Worm (Caenorhabditis elegans) whole organism, L4 larva: ENCODE results near the gene chil-24.

Source experiments
- D1046.2 ChIP-seq: fragments of 200-800 bp; sonication (Bioruptor generic); IDR thresholded peaks from 2 replicates; pipeline ENCODE4 v1.3.6; 2022; ENCODE audit warnings: missing genetic modification characterization, missing compliant biosample characterization
- F10B5.3 ChIP-seq: sonication (generic microtip); optimal IDR thresholded peaks from 2 replicates; lab custom pipeline; 2016; ENCODE audit warnings: mild to moderate bottlenecking, missing genetic modification characterization, missing compliant biosample characterization
- Y105C5A.15 ChIP-seq: fragments of 200-800 bp; sonication (Bioruptor generic); IDR thresholded peaks from 2 replicates; pipeline ENCODE4 v1.3.6; 2022; ENCODE audit warnings: missing genetic modification characterization, missing compliant biosample characterization
- ZK337.2 ChIP-seq: fragments of 200-800 bp; sonication (Bioruptor generic); IDR thresholded peaks from 2 replicates; pipeline ENCODE4 v1.3.6; 2022; ENCODE audit warnings: missing genetic modification reagents, missing genetic modification characterization, missing compliant biosample characterization
- ZK546.5 ChIP-seq, 2 experiments: sonication (generic microtip); optimal IDR thresholded peaks; 2 replicates each; lab custom pipeline; 2017; ENCODE audit warnings: missing biosample characterization in 2 of 2, missing genetic modification characterization in 2 of 2
- aly-2 ChIP-seq: sonication (generic microtip); optimal IDR thresholded peaks from 2 replicates; lab custom pipeline; 2018; ENCODE audit warnings: missing biosample characterization, missing genetic modification characterization
- daf-16 ChIP-seq, 3 experiments: sonication (generic microtip); optimal IDR thresholded peaks; 2 replicates each; lab custom pipeline; 2016 to 2017; ENCODE audit warnings: missing genetic modification characterization in 3 of 3, missing genetic modification reagents in 3 of 3, mild to moderate bottlenecking in 2 of 3, missing compliant biosample characterization in 2 of 3, missing biosample characterization in 1 of 3, moderate library complexity in 1 of 3
- dmd-8 ChIP-seq: fragments of 200-800 bp; sonication (Bioruptor generic); IDR thresholded peaks from 2 replicates; pipeline ENCODE4 v1.3.6; 2022; ENCODE audit warnings: missing genetic modification characterization, missing compliant biosample characterization
- dpl-1 ChIP-seq: fragments of 150-350 bp; optimal IDR thresholded peaks from 2 replicates; lab custom pipeline; 2014; ENCODE audit warnings: missing biosample characterization, missing genetic modification reagents, missing genetic modification characterization
- dve-1 ChIP-seq: sonication (generic microtip); optimal IDR thresholded peaks from 2 replicates; lab custom pipeline; 2017; ENCODE audit warnings: antibody characterized with exemption, mild to moderate bottlenecking, missing genetic modification characterization, missing compliant biosample characterization; ENCODE audit not compliant: insufficient read depth
- egl-27 ChIP-seq: sonication (generic microtip); optimal IDR thresholded peaks from 3 replicates; lab custom pipeline; 2017; ENCODE audit warnings: missing biosample characterization, missing genetic modification reagents, missing genetic modification characterization
- fos-1 ChIP-seq: fragments of 150-350 bp; optimal IDR thresholded peaks from 2 replicates; lab custom pipeline; 2014; ENCODE audit warnings: missing biosample characterization, missing genetic modification characterization
- gei-8 ChIP-seq: fragments of 200-800 bp; sonication (Bioruptor generic); optimal IDR thresholded peaks from 2 replicates; lab custom pipeline; 2018; ENCODE audit warnings: mild to moderate bottlenecking, missing genetic modification characterization, missing compliant biosample characterization
- hlh-30 ChIP-seq: sonication (generic microtip); optimal IDR thresholded peaks from 2 replicates; lab custom pipeline; 2017; ENCODE audit warnings: antibody characterized with exemption, mild to moderate bottlenecking, missing genetic modification characterization, missing compliant biosample characterization; ENCODE audit not compliant: insufficient read depth
- hmg-1.1 ChIP-seq: fragments of 200-800 bp; sonication (Bioruptor generic); IDR thresholded peaks from 2 replicates; pipeline ENCODE4 v1.3.6; 2022; ENCODE audit warnings: missing genetic modification reagents, missing genetic modification characterization, missing compliant biosample characterization
- lin-1 ChIP-seq: fragments of 200-800 bp; sonication (Bioruptor generic); IDR thresholded peaks from 2 replicates; pipeline ENCODE4 v1.3.6; 2022; ENCODE audit warnings: missing genetic modification reagents, missing genetic modification characterization, missing compliant biosample characterization
- lin-15B ChIP-seq: fragments of 150-350 bp; sonication (generic microtip); optimal IDR thresholded peaks from 3 replicates; lab custom pipeline; 2014; ENCODE audit warnings: missing biosample characterization, missing genetic modification characterization
- lin-38 ChIP-seq: fragments of 200-800 bp; sonication (Bioruptor generic); IDR thresholded peaks from 2 replicates; pipeline ENCODE4 v1.3.6; 2022; ENCODE audit warnings: missing genetic modification reagents, missing genetic modification characterization, missing compliant biosample characterization
- lir-3 ChIP-seq: sonication (generic microtip); optimal IDR thresholded peaks from 2 replicates; lab custom pipeline; 2016; ENCODE audit warnings: mild to moderate bottlenecking, missing genetic modification characterization, missing compliant biosample characterization
- madf-5 ChIP-seq, 2 experiments: fragments of 200-800 bp; sonication (Bioruptor generic); IDR thresholded peaks; 2 replicates each; pipeline ENCODE4 v1.3.6; 2022; ENCODE audit warnings: missing compliant biosample characterization in 2 of 2, missing genetic modification characterization in 2 of 2
- madf-9 ChIP-seq: fragments of 200-800 bp; sonication (Bioruptor generic); conservative IDR thresholded peaks from 2 replicates; pipeline ENCODE4 v1.3.6; 2022; ENCODE audit warnings: missing genetic modification reagents, missing genetic modification characterization, missing compliant biosample characterization
- mes-2 ChIP-seq: sonication (generic microtip); optimal IDR thresholded peaks from 2 replicates; lab custom pipeline; 2016; ENCODE audit warnings: missing genotype, mild to moderate bottlenecking, missing genetic modification characterization, missing compliant biosample characterization; ENCODE audit not compliant: poor library complexity, severe bottlenecking
- mxl-2 ChIP-seq: fragments of 200-800 bp; sonication (Bioruptor generic); conservative IDR thresholded peaks from 2 replicates; pipeline ENCODE4 v1.3.6; 2022; ENCODE audit warnings: missing genetic modification reagents, missing genetic modification characterization, missing compliant biosample characterization
- nhr-10 ChIP-seq: fragments of 150-350 bp; optimal IDR thresholded peaks from 2 replicates; lab custom pipeline; 2014; ENCODE audit warnings: missing biosample characterization, missing genetic modification characterization
- nhr-102 ChIP-seq: sonication (generic microtip); optimal IDR thresholded peaks from 2 replicates; lab custom pipeline; 2016; ENCODE audit warnings: mild to moderate bottlenecking, missing genetic modification characterization, moderate library complexity, missing compliant biosample characterization
- nhr-77 ChIP-seq: fragments of 150-350 bp; optimal IDR thresholded peaks from 2 replicates; lab custom pipeline; 2014; ENCODE audit warnings: missing biosample characterization, missing genetic modification characterization
- pha-4 ChIP-seq, 2 experiments: fragments of 150-350 bp in 1 of 2; fragments of 200-800 bp in 1 of 2; sonication (Bioruptor generic) in 1 of 2; IDR thresholded peaks in 1 of 2; optimal IDR thresholded peaks in 1 of 2; 2 replicates each; pipeline versions ENCODE4 v1.3.6 to Lab custom; 2014 to 2022; ENCODE audit warnings: missing genetic modification characterization in 2 of 2, missing genetic modification reagents in 2 of 2, missing biosample characterization in 1 of 2, missing compliant biosample characterization in 1 of 2
- pqm-1 ChIP-seq: sonication (generic microtip); optimal IDR thresholded peaks from 2 replicates; lab custom pipeline; 2017; ENCODE audit warnings: missing biosample characterization, missing genetic modification characterization
- rbr-2 ChIP-seq: sonication (generic microtip); optimal IDR thresholded peaks from 2 replicates; lab custom pipeline; 2016; ENCODE audit warnings: missing genotype, missing genetic modification characterization, missing compliant biosample characterization
- set-16 ChIP-seq: fragments of 200-800 bp; sonication (Bioruptor generic); IDR thresholded peaks from 2 replicates; pipeline ENCODE4 v1.3.6; 2022; ENCODE audit warnings: missing genetic modification reagents, missing genetic modification characterization, missing compliant biosample characterization
- snpc-4 ChIP-seq: fragments of 150-350 bp; optimal IDR thresholded peaks from 2 replicates; lab custom pipeline; 2014; ENCODE audit warnings: missing biosample characterization, missing genetic modification characterization
- tra-1 ChIP-seq: fragments of 200-800 bp; sonication (Bioruptor generic); IDR thresholded peaks from 2 replicates; pipeline ENCODE4 v1.3.6; 2022; ENCODE audit warnings: missing genetic modification reagents, missing genetic modification characterization, missing compliant biosample characterization
- unc-62 ChIP-seq, 3 experiments: fragments of 150-350 bp in 1 of 3; sonication (generic microtip); optimal IDR thresholded peaks in 2 of 3; peaks in 1 of 3; 1 replicate in 1 of 3; 2 replicates in 2 of 3; lab custom pipeline; 2014 to 2017; ENCODE audit warnings: missing biosample characterization in 3 of 3, missing genetic modification characterization in 3 of 3, missing genetic modification reagents in 3 of 3, missing genotype in 1 of 3

chil-24 gene

ce11 chrII:3110099-3110498 lies 18.9 kb upstream of the chil-24 start:
- TF ChIP-seq egl-27 (tag; lab: Kevin White, UChicago) (no peak), rbr-2 (no peak), fos-1 (tag; lab: Kevin White, UChicago) (no peak), pha-4 (GFP tag; IDR thresholded peaks at IDR 0.05; lab: Robert Waterston, UW) (no peak), pha-4 (tag; optimal IDR thresholded peaks at IDR 0.05; lab: Kevin White, UChicago) (no peak), aly-2 (no peak), unc-62 (GFP tag; optimal IDR thresholded peaks at IDR 0.05 in 1 of 2; lab: Kevin White, UChicago) (peak in 1 of 2 experiments; percentile 57), unc-62 (tag; optimal IDR thresholded peaks at IDR 0.05; lab: Kevin White, UChicago) (no peak), gei-8 (GFP tag; lab: Kevin White, UChicago) (no peak), madf-9 (GFP tag; lab: Robert Waterston, UW) (no peak), mxl-2 (GFP tag; lab: Robert Waterston, UW) (no peak), pqm-1 (tag; lab: Kevin White, UChicago) (no peak), dve-1 (tag; lab: Kevin White, UChicago) (no peak), dmd-8 (GFP tag; lab: Robert Waterston, UW) (0 out of 2 replicates have a peak, but pooled peaks have one; percentile 30), tra-1 (GFP tag; lab: Robert Waterston, UW) (no peak), lin-15B (no peak), nhr-77 (tag; lab: Kevin White, UChicago) (no peak), lin-38 (GFP tag; lab: Robert Waterston, UW) (no peak), lin-1 (GFP tag; lab: Robert Waterston, UW) (no peak), Y105C5A.15 (GFP tag; lab: Robert Waterston, UW) (no peak), mes-2 (tag; lab: Kevin White, UChicago) (no peak), nhr-10 (tag; lab: Kevin White, UChicago) (no peak), set-16 (GFP tag; lab: Robert Waterston, UW) (peak; percentile 73)

- no peak for TF ChIP-seq madf-5 (GFP tag; IDR thresholded peaks at IDR 0.05; lab: Robert Waterston, UW)
- TF ChIP-seq daf-16 (GFP tag; optimal IDR thresholded peaks at IDR 0.05; lab: Kevin White, UChicago), result no peak
- TF ChIP-seq daf-16 (tag; optimal IDR thresholded peaks at IDR 0.05; lab: Kevin White, UChicago), result peak; percentile 9
- TF ChIP-seq mes-2 (tag; lab: Kevin White, UChicago), result peak; percentile 53
- TF ChIP-seq F10B5.3, result no peak
- peak; percentile 6 for TF ChIP-seq dve-1 (tag; lab: Kevin White, UChicago)
- TF ChIP-seq hmg-1.1 (GFP tag; lab: Robert Waterston, UW), result 0 out of 2 replicates have a peak, but pooled peaks have one; percentile 40
Observed at ce11 chrII:3111147-3111546, 17.8 kb upstream of the chil-24 start, which contains the start of gene Y25C1A.13. Y25C1A.13 (minus strand) TSS chrII:3111247.

DNA sequence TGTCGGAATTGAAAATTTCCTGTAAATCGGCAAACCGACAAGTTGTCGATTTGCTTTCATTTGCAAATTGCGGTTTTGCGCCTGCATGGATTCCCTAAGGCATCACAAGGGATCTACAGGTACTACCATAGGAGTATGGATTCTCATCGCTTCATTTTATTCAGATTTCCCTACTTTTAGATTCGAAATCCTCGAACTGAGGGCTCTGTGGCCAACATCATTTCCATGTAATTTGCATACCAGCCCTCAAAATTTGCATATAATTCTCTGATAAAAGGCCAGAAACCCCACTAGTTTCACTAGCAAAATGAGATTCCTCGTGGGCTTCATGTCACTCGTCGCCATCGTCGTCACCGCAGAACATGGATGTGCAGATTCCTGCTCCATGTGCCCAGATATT lies 16.6 kb upstream of the chil-24 start, which contains the start of gene Y25C1A.2:
Gene Y25C1A.2, plus strand, starts transcription at position 301 of the 400 bp plus-strand sequence.
- TF ChIP-seq D1046.2 (GFP tag; lab: Robert Waterston, UW) (no peak), dmd-8 (GFP tag; lab: Robert Waterston, UW) (no peak), ZK337.2 (no peak)

- peak; percentile 53 for TF ChIP-seq snpc-4 (tag; lab: Kevin White, UChicago)
- no peak for TF ChIP-seq D1046.2 (GFP tag; lab: Robert Waterston, UW)
- TF ChIP-seq set-16 (GFP tag; lab: Robert Waterston, UW), result peak; percentile 88
- no peak for TF ChIP-seq lir-3 (tag; lab: Kevin White, UChicago)
- no peak for TF ChIP-seq ZK546.5 (tag; optimal IDR thresholded peaks at IDR 0.05; lab: Kevin White, UChicago)
- peak; percentile 22; the same call in 1 of the 2 replicates for TF ChIP-seq pha-4 (GFP tag; IDR thresholded peaks at IDR 0.05; lab: Robert Waterston, UW)
- TF ChIP-seq pha-4 (tag; optimal IDR thresholded peaks at IDR 0.05; lab: Kevin White, UChicago), result no peak
Observed at ce11 chrII:3113289-3113688, 15.7 kb upstream of the chil-24 start.

- no peak for TF ChIP-seq egl-27 (tag; lab: Kevin White, UChicago)
- no peak for TF ChIP-seq nhr-10 (tag; lab: Kevin White, UChicago)
- TF ChIP-seq dmd-8 (GFP tag; lab: Robert Waterston, UW), result no peak
- no peak for TF ChIP-seq rbr-2
- no peak for TF ChIP-seq lin-15B
- no peak for TF ChIP-seq hlh-30 (tag; lab: Kevin White, UChicago)
- TF ChIP-seq nhr-102, result no peak
- TF ChIP-seq dpl-1 (GFP tag; lab: Kevin White, UChicago), result no peak
- no peak for TF ChIP-seq hmg-1.1 (GFP tag; lab: Robert Waterston, UW)
Observed at ce11 chrII:3113934-3114333, 15.0 kb upstream of the chil-24 start, which contains the start of gene clec-123. clec-123 (plus strand) TSS chrII:3114234.
